Worm (Caenorhabditis elegans): ENCODE results near the gene Y54G2A.73.
"Not testable (repeated sequence)": the region's sequence is repeated elsewhere in the genome, so short reads cannot be mapped to it uniquely, and the experiment has no call there.

The Y54G2A.73 gene

DNA sequence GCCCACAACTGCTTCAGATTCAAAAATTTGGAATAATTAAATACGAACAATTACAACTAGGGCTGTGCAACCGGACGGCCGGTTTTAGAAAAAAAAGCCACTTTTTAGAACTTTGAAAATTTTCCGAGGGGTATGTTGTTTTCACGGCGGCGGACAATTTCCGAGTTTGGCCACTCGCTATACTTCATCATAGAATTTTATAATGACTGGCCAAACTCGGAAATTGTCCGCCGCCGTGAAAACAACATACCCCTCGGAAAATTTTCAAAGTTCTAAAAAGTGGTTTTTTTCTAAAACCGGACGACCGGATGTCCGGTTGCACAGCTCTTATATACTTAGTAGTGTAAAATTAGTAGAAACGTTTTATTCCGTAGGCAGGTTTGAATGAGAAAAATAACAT lies 12.6 kb upstream of the Y54G2A.73 start:
- not testable (repeated sequence) for TF ChIP-seq snpc-4 (GFP tag; optimal IDR thresholded peaks at IDR 0.05)
- peak in 2 of 4 experiments; percentile 61 to 82 for TF ChIP-seq snpc-4 (tag; optimal IDR thresholded peaks at IDR 0.05)

DNA sequence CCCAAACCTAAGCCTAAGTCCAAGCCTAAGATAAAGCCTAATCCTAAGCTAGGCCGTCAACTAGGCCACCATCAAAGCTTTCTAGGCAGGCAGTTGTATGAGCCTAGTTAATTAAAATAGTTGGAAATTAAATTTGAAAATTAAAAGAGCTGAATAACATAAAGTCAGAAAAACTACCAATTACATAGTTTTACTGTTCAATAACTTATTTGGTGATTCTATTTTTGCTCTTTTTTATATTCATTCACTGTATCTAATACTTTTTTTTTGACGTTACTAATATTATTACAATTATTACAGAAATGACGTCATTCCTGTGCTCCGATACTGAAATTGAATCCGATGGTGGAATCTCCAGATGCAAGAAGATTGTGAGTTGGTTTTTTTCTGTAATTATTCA lies 10.7 kb upstream of the Y54G2A.73 start, which contains the start of gene lin-22:
Gene lin-22, plus strand, starts transcription at position 301 of the 400 bp plus-strand sequence.
- TF ChIP-seq lin-54 (GFP tag; optimal IDR thresholded peaks at IDR 0.05): no peak
- TF ChIP-seq atf-7 (tag; optimal IDR thresholded peaks at IDR 0.05): no peak
- no peak for TF ChIP-seq snpc-4 (GFP tag; optimal IDR thresholded peaks at IDR 0.05)
- no peak for TF ChIP-seq snpc-4 (tag; optimal IDR thresholded peaks at IDR 0.05)
- TF ChIP-seq T26A5.8 (tag; optimal IDR thresholded peaks at IDR 0.05): no peak
- no peak for TF ChIP-seq madf-3 (GFP tag; IDR thresholded peaks at IDR 0.05)
- TF ChIP-seq mxl-1 (tag; optimal IDR thresholded peaks at IDR 0.05): no peak
- TF ChIP-seq F52B5.7 (tag; optimal IDR thresholded peaks at IDR 0.05): no peak
- TF ChIP-seq F57A8.1 (GFP tag; optimal IDR thresholded peaks at IDR 0.05): no peak
- no peak for TF ChIP-seq F57C9.4 (tag; optimal IDR thresholded peaks at IDR 0.05)
- no peak for TF ChIP-seq ceh-100 (GFP tag; IDR thresholded peaks at IDR 0.05)
- TF ChIP-seq efl-1 (GFP tag; optimal IDR thresholded peaks at IDR 0.05): no peak
- TF ChIP-seq ceh-91 (GFP tag; IDR thresholded peaks at IDR 0.05): no peak
- TF ChIP-seq mes-4 (tag; optimal IDR thresholded peaks at IDR 0.05): no peak
- TF ChIP-seq hlh-26 (GFP tag; conservative IDR thresholded peaks at IDR 0.05): no peak
- TF ChIP-seq zfh-2 (GFP tag; conservative IDR thresholded peaks at IDR 0.05): no peak

DNA sequence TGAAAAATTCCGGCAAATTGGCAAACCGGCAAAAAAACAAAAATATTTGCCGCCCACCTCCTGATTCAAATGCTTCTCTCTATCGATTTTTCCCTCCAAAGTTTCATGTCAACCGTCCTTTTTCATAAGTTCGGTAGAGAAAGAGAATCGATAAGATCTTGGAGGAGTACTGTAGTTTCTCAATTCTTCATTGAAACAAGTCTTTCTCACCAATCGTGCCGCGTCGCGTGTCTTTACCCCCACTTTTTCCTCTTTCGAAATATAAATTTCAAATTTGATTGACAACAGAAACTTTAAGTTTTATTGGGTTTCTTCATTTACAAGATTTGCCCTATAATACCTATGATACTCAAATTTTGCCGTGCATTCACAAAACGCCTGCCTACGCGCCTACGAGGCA lies 9.9 kb upstream of the Y54G2A.73 start:
- TF ChIP-seq tlf-1 (GFP tag; optimal IDR thresholded peaks at IDR 0.05) (no peak), F23B12.7 (tag; optimal IDR thresholded peaks at IDR 0.05; ENCODE audit: insufficient read depth) (no peak), him-1 (tag; optimal IDR thresholded peaks at IDR 0.05) (no peak), dpff-1 (tag; optimal IDR thresholded peaks at IDR 0.05) (no peak), repo-1 (tag; optimal IDR thresholded peaks at IDR 0.05) (no peak), snpc-1.3 (tag; optimal IDR thresholded peaks at IDR 0.05; ENCODE audit: insufficient read depth) (no peak), K11D2.4 (GFP tag; IDR thresholded peaks at IDR 0.05) (no peak), ceh-27 (GFP tag; optimal IDR thresholded peaks at IDR 0.05) (no peak), F39B2.1 (GFP tag; IDR thresholded peaks at IDR 0.05) (no peak), let-526 (GFP tag; IDR thresholded peaks at IDR 0.05) (no peak), Y95B8A.8 (GFP tag; IDR thresholded peaks at IDR 0.05) (no peak), dpl-1 (GFP tag; optimal IDR thresholded peaks at IDR 0.05) (no peak)

DNA sequence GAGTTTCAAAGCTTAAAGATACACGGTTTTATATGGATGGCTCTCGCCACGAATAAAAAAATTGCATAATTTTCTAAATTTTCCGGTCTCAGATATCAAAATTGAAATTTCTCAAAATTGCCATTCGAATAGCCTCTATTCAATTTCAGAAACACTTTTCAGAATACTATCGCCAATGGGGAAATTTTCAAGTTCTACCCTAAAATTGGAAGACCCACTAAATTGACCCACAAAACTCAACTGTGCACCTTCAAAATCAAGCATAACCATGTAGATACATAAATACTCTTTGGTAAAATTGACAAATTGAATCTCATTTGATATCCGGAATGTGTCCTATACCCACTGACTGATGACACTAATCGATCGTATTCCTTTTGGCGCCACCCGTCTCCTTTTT lies 7.5 kb upstream of the Y54G2A.73 start:
- no peak for TF ChIP-seq lin-26 (GFP tag; IDR thresholded peaks at IDR 0.05)
- TF ChIP-seq chd-7 (tag; optimal IDR thresholded peaks at IDR 0.05): no peak
- TF ChIP-seq dpl-1 (GFP tag; optimal IDR thresholded peaks at IDR 0.05): no peak
- TF ChIP-seq athp-1 (tag; optimal IDR thresholded peaks at IDR 0.05): no peak
- no peak for TF ChIP-seq snpc-1.3 (tag; optimal IDR thresholded peaks at IDR 0.05; ENCODE audit: insufficient read depth)

DNA sequence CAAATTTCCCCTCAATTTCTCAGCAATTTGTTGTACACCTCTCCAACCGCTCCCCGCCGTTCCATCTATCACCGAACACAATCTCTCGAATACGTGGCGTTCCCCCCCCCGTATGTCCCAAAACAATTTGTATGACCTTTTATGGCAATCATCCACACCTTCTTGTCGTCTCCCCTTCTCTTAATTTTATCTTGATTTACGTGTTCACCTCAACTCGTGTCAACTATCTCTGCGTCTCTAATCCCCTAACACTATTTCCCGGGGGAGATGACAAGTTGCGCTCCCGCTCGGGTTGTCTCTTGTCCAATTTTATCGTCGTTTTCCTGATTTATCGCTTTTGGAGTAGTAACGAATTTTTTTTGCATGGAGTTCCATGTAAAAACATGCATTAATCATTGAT lies 5.9 kb upstream of the Y54G2A.73 start:
- TF ChIP-seq xnd-1 (tag; optimal IDR thresholded peaks at IDR 0.05) (no peak), egl-44 (GFP tag; IDR thresholded peaks at IDR 0.05) (no peak), unc-62 (GFP tag; optimal IDR thresholded peaks at IDR 0.05) (peak; percentile 77), ztf-26 (tag; optimal IDR thresholded peaks at IDR 0.05) (no peak), snpc-1.1 (tag; optimal IDR thresholded peaks at IDR 0.05; ENCODE audit: insufficient read depth) (no peak), ets-4 (GFP tag; optimal IDR thresholded peaks at IDR 0.05) (no peak), dpl-1 (GFP tag; optimal IDR thresholded peaks at IDR 0.05) (no peak), ztf-6 (GFP tag; IDR thresholded peaks at IDR 0.05) (no peak), nfya-1 (tag; optimal IDR thresholded peaks at IDR 0.05; ENCODE audit: borderline replicate concordance, insufficient read depth) (no peak), madf-8 (GFP tag; conservative IDR thresholded peaks at IDR 0.05) (no peak), nhr-80 (tag; optimal IDR thresholded peaks at IDR 0.05) (peak; percentile 26), hmg-1.2 (GFP tag; IDR thresholded peaks at IDR 0.05) (peak; percentile 87), aptf-3 (GFP tag; IDR thresholded peaks at IDR 0.05) (no peak), F57C9.4 (tag; optimal IDR thresholded peaks at IDR 0.05) (no peak), akir-1 (GFP tag; optimal IDR thresholded peaks at IDR 0.05) (no peak)
